Fruit fly (Drosophila melanogaster): ENCODE data around the gene TotA.

DNA sequence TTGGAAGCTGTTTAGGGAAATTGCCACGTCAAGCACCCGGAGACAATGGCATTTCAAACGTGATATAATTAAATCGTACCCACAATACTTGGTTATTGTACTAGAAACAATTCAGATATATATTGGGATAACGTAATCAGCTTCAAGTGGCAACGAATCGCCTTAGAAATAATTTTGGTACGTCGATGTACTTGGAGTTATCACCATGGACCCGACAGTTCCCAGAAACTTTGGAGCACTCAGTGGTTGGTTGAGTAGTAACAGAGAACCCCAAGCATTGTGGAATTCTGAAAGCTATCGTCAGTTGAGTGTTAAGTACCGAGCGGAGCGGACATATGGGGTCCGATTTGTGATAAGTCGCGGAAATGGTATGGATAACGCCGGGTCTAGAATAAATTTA is 29.0 kb upstream of the TotA start, which contains the start of gene CG15695:
- TF ChIP-seq Clk (GFP tag; optimal IDR thresholded peaks at IDR 0.05) (no peak), kay (GFP tag; ENCODE audit: borderline replicate concordance) (no peak), CG11617 (GFP tag; optimal IDR thresholded peaks at IDR 0.05) (no peak), Mnt (GFP tag; optimal IDR thresholded peaks at IDR 0.05) (no peak), CG7101 (tag; optimal IDR thresholded peaks at IDR 0.05) (no peak), pad (GFP tag; optimal IDR thresholded peaks at IDR 0.05) (no peak), CG1620 (GFP tag; optimal IDR thresholded peaks at IDR 0.05) (no peak), bab1 (GFP tag; optimal IDR thresholded peaks at IDR 0.05) (no peak), Hr96 (GFP tag; optimal IDR thresholded peaks at IDR 0.05) (no peak), toe (GFP tag; optimal IDR thresholded peaks at IDR 0.05) (no peak), ovo (GFP tag; optimal IDR thresholded peaks at IDR 0.05) (no peak), CG12768 (GFP tag; optimal IDR thresholded peaks at IDR 0.05) (no peak), CG14711 (tag; optimal IDR thresholded peaks at IDR 0.05) (no peak)

All from whole organism, adult.